Worm (Caenorhabditis elegans): ENCODE data around the gene Y53F4B.5.

DNA sequence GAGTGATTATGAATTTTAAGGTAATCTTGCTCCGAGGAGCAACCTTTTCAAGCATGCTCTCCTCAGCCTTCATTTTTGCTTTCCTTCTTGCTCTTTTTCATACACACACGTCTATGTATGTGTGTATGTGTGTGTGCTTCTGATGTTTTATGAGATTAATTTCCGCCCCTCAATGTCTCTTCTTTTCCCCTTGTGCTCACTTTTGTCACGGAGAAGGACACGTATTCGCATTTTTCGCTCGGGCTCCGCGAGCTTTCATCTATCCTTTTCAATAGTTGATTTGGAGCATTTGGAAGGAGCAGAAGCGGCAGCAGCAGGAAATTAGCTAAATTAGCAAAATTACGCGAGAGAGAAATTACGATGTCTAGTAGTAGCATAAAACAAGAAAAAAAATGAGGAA is 43.5 kb downstream of the Y53F4B.5 start:
- no peak for TF ChIP-seq pax-3 (tag; optimal IDR thresholded peaks at IDR 0.05)
- TF ChIP-seq skn-1 (tag; optimal IDR thresholded peaks at IDR 0.05), result no peak
- TF ChIP-seq jun-1 (tag; optimal IDR thresholded peaks at IDR 0.05), result no peak
- no peak for TF ChIP-seq egl-27 (tag; optimal IDR thresholded peaks at IDR 0.05)
- no peak for TF ChIP-seq ztf-4 (tag; optimal IDR thresholded peaks at IDR 0.05)

Measured in whole organism, L1 larva.